Worm (Caenorhabditis elegans): ENCODE results near the gene acl-13.

DNA sequence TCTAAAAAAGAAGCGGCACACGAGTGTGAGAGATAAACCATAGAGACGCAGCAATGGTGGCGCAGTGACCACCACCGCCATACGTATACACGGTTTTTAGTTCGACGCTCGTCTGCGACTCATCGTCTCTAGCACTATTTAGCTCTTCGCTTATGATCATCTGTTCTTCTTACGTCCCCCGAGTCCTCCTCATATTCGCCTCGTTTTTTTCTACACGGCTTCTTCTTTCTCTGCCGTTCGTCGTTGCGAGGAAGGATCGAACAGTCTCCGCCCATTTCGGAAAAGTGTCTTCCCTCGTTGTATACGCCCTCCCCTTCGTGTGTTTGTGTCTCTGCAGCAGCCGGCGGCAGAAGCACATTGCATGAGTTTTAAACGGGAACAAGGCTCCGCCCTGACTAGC lies 45.3 kb upstream of the acl-13 start:
- TF ChIP-seq hnd-1 (tag; optimal IDR thresholded peaks at IDR 0.05) = no peak
- no peak for TF ChIP-seq ama-1 (optimal IDR thresholded peaks at IDR 0.05)
- no peak for TF ChIP-seq scrt-1 (GFP tag; IDR thresholded peaks at IDR 0.05)
- TF ChIP-seq sea-1 (GFP tag; conservative IDR thresholded peaks at IDR 0.05) = 0 out of 2 replicates have a peak, but pooled peaks have one; percentile 14
- no peak for TF ChIP-seq hmg-4 (GFP tag; optimal IDR thresholded peaks at IDR 0.05)
- TF ChIP-seq F13C5.2 (tag; optimal IDR thresholded peaks at IDR 0.05) = no peak
- TF ChIP-seq tbx-11 (GFP tag; IDR thresholded peaks at IDR 0.05) = no peak
- no peak for TF ChIP-seq flt-1 (GFP tag; IDR thresholded peaks at IDR 0.05)
- TF ChIP-seq pes-1 (GFP tag; IDR thresholded peaks at IDR 0.05) = no peak
- no peak for TF ChIP-seq B0310.2 (tag; optimal IDR thresholded peaks at IDR 0.05)
- no peak for TF ChIP-seq hmbx-1 (tag; optimal IDR thresholded peaks at IDR 0.05)
- no peak for TF ChIP-seq tbx-37 (GFP tag; conservative IDR thresholded peaks at IDR 0.05)
